Worm (Caenorhabditis elegans): ENCODE measurements around the gene M6.11.
A peak's percentile ranks its signal among the peaks of the same experiment; 100 is the strongest.

The M6.11 gene

DNA sequence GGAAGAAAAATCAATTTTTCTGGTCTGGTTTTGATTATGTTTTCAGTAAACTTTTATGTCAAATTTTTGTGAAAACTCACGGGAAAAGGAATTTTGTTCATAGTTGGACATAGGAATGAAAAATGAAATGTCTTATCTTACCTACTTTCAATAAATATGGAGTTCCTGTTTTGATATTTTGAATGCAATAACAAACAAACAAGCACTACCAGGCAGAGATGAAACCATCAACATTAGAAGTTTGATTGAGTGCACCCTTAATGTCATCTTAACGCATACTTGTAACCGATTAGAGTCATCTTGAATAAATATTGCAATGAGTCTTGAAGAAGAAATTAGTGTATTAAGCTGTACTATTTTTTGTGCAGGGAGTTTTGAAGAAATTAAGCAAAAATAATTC, at the start of gene M6.11:
M6.11 (minus strand) TSS at position 101 of the 400 bp plus-strand sequence.
- TF ChIP-seq cebp-1 (GFP tag; IDR thresholded peaks at IDR 0.05) (no peak), cebp-1 (tag; optimal IDR thresholded peaks at IDR 0.05) (no peak), B0261.1 (tag; optimal IDR thresholded peaks at IDR 0.05) (no peak), ekl-4 (GFP tag; IDR thresholded peaks at IDR 0.05) (no peak)

- TF ChIP-seq ceh-40 (GFP tag; IDR thresholded peaks at IDR 0.05) (no peak), ccch-3 (GFP tag; optimal IDR thresholded peaks at IDR 0.05) (no peak), egrh-3 (GFP tag; IDR thresholded peaks at IDR 0.05) (no peak), bed-1 (GFP tag; IDR thresholded peaks at IDR 0.05) (no peak), C17E4.6 (GFP tag; IDR thresholded peaks at IDR 0.05) (no peak), zfh-2 (GFP tag; conservative IDR thresholded peaks at IDR 0.05) (no peak), Y53G8AR.9 (GFP tag; conservative IDR thresholded peaks at IDR 0.05) (no peak), athp-1 (tag; optimal IDR thresholded peaks at IDR 0.05) (no peak), F57A8.1 (GFP tag; optimal IDR thresholded peaks at IDR 0.05) (no peak), fkh-3 (tag; optimal IDR thresholded peaks at IDR 0.05) (no peak), ceh-58 (GFP tag; IDR thresholded peaks at IDR 0.05) (no peak), lin-35 (GFP tag; optimal IDR thresholded peaks at IDR 0.05) (no peak), ceh-91 (GFP tag; IDR thresholded peaks at IDR 0.05) (no peak)
Observed at ce11 chrX:688602-689001, 47.3 kb upstream of the M6.11 start.

DNA sequence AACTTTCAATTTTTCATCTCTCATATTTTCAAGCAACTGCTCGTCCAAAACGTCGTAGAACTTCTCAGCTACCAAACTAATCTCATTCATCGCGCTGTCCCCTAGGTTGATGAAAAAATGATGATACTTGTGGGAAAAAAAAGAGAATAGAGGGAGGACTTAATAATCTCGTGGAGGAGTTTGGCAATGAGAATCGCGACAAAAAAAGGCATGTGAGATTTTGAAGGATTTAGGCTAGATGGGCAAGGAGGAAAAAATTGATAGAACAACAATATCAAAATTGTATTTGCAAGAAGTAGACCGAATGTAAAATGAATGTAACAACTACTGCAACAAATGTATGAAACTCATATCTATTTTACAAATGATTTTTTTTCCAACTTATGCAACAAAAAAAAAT, 41.4 kb upstream of the M6.11 start, which contains the start of gene Y9C12A.1:
Y9C12A.1 (minus strand) TSS at position 101 of the 400 bp plus-strand sequence.
- TF ChIP-seq hlh-12 (tag; optimal IDR thresholded peaks at IDR 0.05), result no peak
- TF ChIP-seq nhr-27 (tag; optimal IDR thresholded peaks at IDR 0.05), result no peak
- no peak for TF ChIP-seq ceh-58 (GFP tag; IDR thresholded peaks at IDR 0.05)
- no peak for TF ChIP-seq F33H1.4 (GFP tag; IDR thresholded peaks at IDR 0.05)
- TF ChIP-seq F49E8.2 (tag; optimal IDR thresholded peaks at IDR 0.05; ENCODE audit: insufficient read depth), result no peak
- no peak for TF ChIP-seq nhr-120 (GFP tag; IDR thresholded peaks at IDR 0.05)
- no peak for TF ChIP-seq F23B12.7 (tag; optimal IDR thresholded peaks at IDR 0.05; ENCODE audit: insufficient read depth)
- TF ChIP-seq F57C9.4 (tag; optimal IDR thresholded peaks at IDR 0.05), result no peak
- TF ChIP-seq Y67H2A.10 (GFP tag; conservative IDR thresholded peaks at IDR 0.05), result no peak
- no peak for TF ChIP-seq madf-8 (GFP tag; conservative IDR thresholded peaks at IDR 0.05)
- TF ChIP-seq hmg-20 (GFP tag; IDR thresholded peaks at IDR 0.05), result no peak
- no peak for TF ChIP-seq lsy-27 (tag; optimal IDR thresholded peaks at IDR 0.05; ENCODE audit: borderline replicate concordance, insufficient read depth)
- TF ChIP-seq madf-3 (GFP tag; IDR thresholded peaks at IDR 0.05), result no peak
- TF ChIP-seq dpl-1 (GFP tag; optimal IDR thresholded peaks at IDR 0.05), result no peak
- TF ChIP-seq nhr-80 (tag; optimal IDR thresholded peaks at IDR 0.05), result no peak
- no peak for TF ChIP-seq Y56A3A.18 (GFP tag; IDR thresholded peaks at IDR 0.05)
- no peak for TF ChIP-seq rcor-1 (GFP tag; IDR thresholded peaks at IDR 0.05)
- no peak for TF ChIP-seq nfya-2 (GFP tag; IDR thresholded peaks at IDR 0.05)
- no peak for TF ChIP-seq F37B4.10 (GFP tag; IDR thresholded peaks at IDR 0.05)

DNA sequence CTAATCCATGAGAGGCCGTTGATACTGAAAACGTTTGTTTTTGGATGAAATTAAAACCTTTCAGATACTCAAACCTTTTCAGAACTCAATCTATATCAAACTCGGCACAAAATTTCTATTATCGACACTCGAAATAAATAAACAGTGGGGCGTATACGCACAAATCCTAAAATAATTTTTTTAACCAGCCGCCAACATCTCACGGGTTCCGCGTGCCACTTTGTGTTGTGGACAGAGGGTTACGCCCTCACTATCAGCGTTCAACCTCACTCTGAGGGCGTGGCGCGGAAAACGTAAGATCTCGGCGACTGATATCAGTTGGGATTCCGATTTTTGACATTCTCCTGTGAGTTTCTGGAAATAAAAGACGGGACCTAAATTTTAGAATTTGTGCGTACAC, 40.1 kb upstream of the M6.11 start:
- TF ChIP-seq Y53G8AR.9 (GFP tag; conservative IDR thresholded peaks at IDR 0.05) (no peak), snpc-4 (GFP tag; optimal IDR thresholded peaks at IDR 0.05) (peak; percentile 33), snpc-4 (tag; optimal IDR thresholded peaks at IDR 0.05) (peak in 3 of 4 experiments; percentile 26 to 87 (median 83)), nhr-179 (tag; optimal IDR thresholded peaks at IDR 0.05) (no peak)
